Worm (Caenorhabditis elegans) whole organism, early embryonic: ENCODE measurements around the gene C16D2.1.

Experiments
- B0310.2 ChIP-seq: sonication (generic microtip); optimal IDR thresholded peaks from 2 replicates; lab custom pipeline; 2016; ENCODE audit warnings: mild to moderate bottlenecking, missing genetic modification characterization, missing compliant biosample characterization
- F13C5.2 ChIP-seq: sonication (generic microtip); optimal IDR thresholded peaks from 2 replicates; lab custom pipeline; 2017; ENCODE audit warnings: mild to moderate bottlenecking, missing genetic modification characterization, inconsistent platforms, missing compliant biosample characterization
- aly-1 ChIP-seq: sonication (generic microtip); optimal IDR thresholded peaks from 2 replicates; lab custom pipeline; 2016; ENCODE audit warnings: missing genetic modification characterization, missing compliant biosample characterization
- ama-1 ChIP-seq: fragments of 150-350 bp; optimal IDR thresholded peaks from 2 replicates; lab custom pipeline; 2014
- ceh-13 ChIP-seq: fragments of 200-800 bp; sonication (Bioruptor generic); optimal IDR thresholded peaks from 2 replicates; lab custom pipeline; 2018; ENCODE audit warnings: mild to moderate bottlenecking, missing genetic modification characterization, missing compliant biosample characterization
- ceh-36 ChIP-seq: sonication (generic microtip); optimal IDR thresholded peaks from 2 replicates; lab custom pipeline; 2016; ENCODE audit warnings: missing genetic modification characterization, inconsistent platforms, missing compliant biosample characterization
- ets-7 ChIP-seq: sonication (generic microtip); optimal IDR thresholded peaks from 2 replicates; lab custom pipeline; 2016; ENCODE audit warnings: missing genotype, missing genetic modification characterization, missing compliant biosample characterization
- flt-1 ChIP-seq: fragments of 200-800 bp; sonication (Bioruptor generic); IDR thresholded peaks from 2 replicates; pipeline ENCODE4 v1.3.6; 2022; ENCODE audit warnings: missing genetic modification characterization, missing compliant biosample characterization
- hmbx-1 ChIP-seq: sonication (generic microtip); optimal IDR thresholded peaks from 2 replicates; lab custom pipeline; 2016; ENCODE audit warnings: mild to moderate bottlenecking, missing genetic modification characterization, missing compliant biosample characterization
- hmg-4 ChIP-seq: fragments of 200-800 bp; sonication (Bioruptor generic); optimal IDR thresholded peaks from 2 replicates; lab custom pipeline; 2018; ENCODE audit warnings: mild to moderate bottlenecking, missing genetic modification characterization, missing compliant biosample characterization
- hnd-1 ChIP-seq: sonication (generic microtip); optimal IDR thresholded peaks from 2 replicates; lab custom pipeline; 2016; ENCODE audit warnings: missing genetic modification characterization, missing compliant biosample characterization
- pes-1 ChIP-seq: fragments of 200-800 bp; sonication (Bioruptor generic); IDR thresholded peaks from 2 replicates; pipeline ENCODE4 v1.3.6; 2022; ENCODE audit warnings: missing genetic modification reagents, missing genetic modification characterization, missing compliant biosample characterization
- scrt-1 ChIP-seq: fragments of 200-800 bp; sonication (Bioruptor generic); IDR thresholded peaks from 2 replicates; pipeline ENCODE4 v1.3.6; 2022; ENCODE audit warnings: missing genetic modification characterization, missing compliant biosample characterization
- sea-1 ChIP-seq: fragments of 200-800 bp; sonication (Bioruptor generic); conservative IDR thresholded peaks from 2 replicates; pipeline ENCODE4 v1.3.6; 2022; ENCODE audit warnings: missing genetic modification characterization, missing compliant biosample characterization
- tbx-11 ChIP-seq: fragments of 200-800 bp; sonication (Bioruptor generic); IDR thresholded peaks from 2 replicates; pipeline ENCODE4 v1.3.6; 2022; ENCODE audit warnings: missing genetic modification characterization, missing compliant biosample characterization
- tbx-37 ChIP-seq: fragments of 200-800 bp; sonication (Bioruptor generic); conservative IDR thresholded peaks from 2 replicates; pipeline ENCODE4 v1.3.6; 2022; ENCODE audit warnings: missing genetic modification reagents, missing genetic modification characterization, missing compliant biosample characterization
- tra-4 ChIP-seq: sonication (generic microtip); optimal IDR thresholded peaks from 2 replicates; lab custom pipeline; 2017; ENCODE audit warnings: missing genetic modification characterization, missing compliant biosample characterization

Gene C16D2.1

DNA sequence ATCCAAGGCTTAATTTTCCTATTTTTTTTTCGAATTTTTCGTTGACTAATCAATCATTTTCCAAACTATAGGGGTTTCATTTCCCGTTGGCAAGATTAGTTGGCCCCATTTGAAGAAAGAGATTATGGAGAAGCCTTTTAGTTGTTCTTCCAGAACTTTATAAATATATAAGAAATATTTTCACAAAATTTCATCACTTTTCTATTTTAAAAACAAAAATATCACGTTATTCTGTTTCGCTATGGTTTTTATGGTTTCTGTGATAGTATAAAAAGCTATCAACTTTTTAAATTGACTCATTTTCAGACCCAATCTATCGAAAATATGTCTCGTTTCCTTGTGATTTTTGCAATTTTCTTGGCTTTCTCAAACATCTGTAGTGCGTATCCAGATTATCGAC is 4.4 kb downstream of the C16D2.1 start, which contains the start of gene nlp-78:
TSS of gene nlp-78 (plus strand) at position 301 of the 400 bp plus-strand sequence.
- no peak for TF ChIP-seq hnd-1 (tag; lab: Kevin White, UChicago)
- TF ChIP-seq tra-4 = no peak
- no peak for TF ChIP-seq hmbx-1 (tag; lab: Kevin White, UChicago)
- no peak for TF ChIP-seq F13C5.2
- no peak for TF ChIP-seq aly-1 (tag; lab: Kevin White, UChicago)
- no peak for TF ChIP-seq ets-7
- no peak for TF ChIP-seq B0310.2 (tag; lab: Kevin White, UChicago)

DNA sequence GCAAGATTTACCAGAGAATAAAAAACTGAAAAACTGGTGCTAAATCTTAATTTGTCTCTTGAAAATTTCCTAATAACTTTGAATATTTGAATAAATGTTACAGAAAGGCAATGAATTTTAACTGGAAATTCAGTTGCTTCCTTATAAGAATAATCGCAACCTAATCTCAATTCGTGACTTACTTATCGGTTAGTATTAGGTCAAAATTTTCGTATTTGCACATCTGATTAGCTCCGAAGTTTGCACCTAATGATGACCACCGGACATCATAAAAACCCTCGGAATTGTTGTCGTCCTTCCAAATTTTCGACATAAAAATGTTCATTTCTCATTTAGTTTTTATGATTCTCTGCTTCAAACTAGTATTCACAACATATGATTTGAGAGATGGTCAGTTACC is 6.3 kb downstream of the C16D2.1 start, which contains the start of gene C16D2.3:
TSS of gene C16D2.3 (plus strand) at position 301 of the 400 bp plus-strand sequence.
- no peak for TF ChIP-seq aly-1 (tag; lab: Kevin White, UChicago)
- no peak for TF ChIP-seq hnd-1 (tag; lab: Kevin White, UChicago)
- no peak for TF ChIP-seq ceh-36
- TF ChIP-seq hmbx-1 (tag; lab: Kevin White, UChicago) = no peak
- no peak for TF ChIP-seq pes-1 (GFP tag; lab: Robert Waterston, UW)
- TF ChIP-seq tbx-37 (GFP tag; lab: Robert Waterston, UW) = no peak
- no peak for TF ChIP-seq flt-1 (GFP tag; lab: Robert Waterston, UW)
- TF ChIP-seq F13C5.2 = no peak
- TF ChIP-seq B0310.2 (tag; lab: Kevin White, UChicago) = no peak
- TF ChIP-seq scrt-1 (GFP tag; lab: Robert Waterston, UW) = no peak
- TF ChIP-seq tbx-11 = no peak
- no peak for TF ChIP-seq ets-7
- TF ChIP-seq ceh-13 = no peak
- TF ChIP-seq sea-1 (GFP tag; lab: Robert Waterston, UW) = no peak
- TF ChIP-seq tra-4 = no peak
- TF ChIP-seq hmg-4 (GFP tag; lab: Kevin White, UChicago) = no peak
- TF ChIP-seq ama-1 (lab: Kevin White, UChicago) = no peak

- TF ChIP-seq hmg-4 (GFP tag; lab: Kevin White, UChicago) = no peak
- TF ChIP-seq ets-7 = no peak
Measured at ce11 chrII:9139172-9139700, 7.8 kb downstream of the C16D2.1 start, which contains the start of gene Y9C2UA.1. Gene Y9C2UA.1, plus strand, starts transcription at chrII:9139650.

DNA sequence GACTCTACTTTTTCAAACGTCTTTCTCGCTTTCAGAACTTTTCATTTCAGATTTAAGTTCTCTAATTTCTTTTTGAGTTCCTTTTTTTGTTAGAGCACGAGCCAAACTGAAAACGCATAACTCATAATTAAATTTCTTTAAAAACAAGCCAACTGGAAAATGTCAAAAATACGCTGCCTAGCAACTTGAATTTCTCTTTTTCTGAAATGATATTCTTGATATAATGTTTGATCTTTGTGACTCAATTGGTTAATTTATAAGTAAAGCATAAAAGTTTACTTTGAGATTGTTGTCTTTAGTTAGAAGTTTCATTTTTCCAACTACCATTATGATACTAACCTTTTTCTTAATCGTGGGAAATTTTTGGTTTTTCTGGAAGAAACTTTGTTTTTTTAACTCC is 9.6 kb downstream of the C16D2.1 start:
- no peak for TF ChIP-seq hmg-4 (GFP tag; lab: Kevin White, UChicago)
- TF ChIP-seq ets-7 = no peak
- no peak for TF ChIP-seq hnd-1 (tag; lab: Kevin White, UChicago)
- no peak for TF ChIP-seq tbx-37 (GFP tag; lab: Robert Waterston, UW)
- no peak for TF ChIP-seq tbx-11
- no peak for TF ChIP-seq ceh-13
- no peak for TF ChIP-seq sea-1 (GFP tag; lab: Robert Waterston, UW)
- TF ChIP-seq B0310.2 (tag; lab: Kevin White, UChicago) = no peak
- TF ChIP-seq ama-1 (lab: Kevin White, UChicago) = no peak
- TF ChIP-seq flt-1 (GFP tag; lab: Robert Waterston, UW) = no peak
- TF ChIP-seq hmbx-1 (tag; lab: Kevin White, UChicago) = no peak
- TF ChIP-seq ceh-36 = no peak
- no peak for TF ChIP-seq aly-1 (tag; lab: Kevin White, UChicago)

DNA sequence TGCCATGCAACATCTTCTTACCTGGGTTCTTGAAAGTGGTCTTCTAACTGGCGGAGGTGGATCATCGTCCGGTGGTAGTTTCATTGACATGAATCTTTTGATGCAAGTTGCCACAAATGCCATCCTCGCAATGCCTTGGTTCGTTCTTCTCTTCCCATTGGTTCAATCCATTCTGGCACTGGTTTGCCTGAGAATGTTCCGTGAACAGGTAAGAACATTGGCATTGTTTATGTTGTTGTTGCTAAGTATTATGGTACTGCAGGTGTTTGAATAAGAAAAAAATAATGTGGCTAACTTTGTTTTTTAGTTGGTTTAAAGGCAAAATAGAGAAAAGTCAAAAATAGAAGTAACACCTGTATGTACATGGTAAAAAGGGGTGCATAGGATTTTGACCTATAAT is 12.3 kb downstream of the C16D2.1 start:
- TF ChIP-seq flt-1 (GFP tag; lab: Robert Waterston, UW) = no peak
- TF ChIP-seq tbx-37 (GFP tag; lab: Robert Waterston, UW) = no peak
- TF ChIP-seq hnd-1 (tag; lab: Kevin White, UChicago) = no peak
- TF ChIP-seq F13C5.2 = no peak
- TF ChIP-seq tra-4 = no peak
- no peak for TF ChIP-seq ceh-36
- TF ChIP-seq aly-1 (tag; lab: Kevin White, UChicago) = no peak
- TF ChIP-seq hmg-4 (GFP tag; lab: Kevin White, UChicago) = no peak
- no peak for TF ChIP-seq B0310.2 (tag; lab: Kevin White, UChicago)
- no peak for TF ChIP-seq sea-1 (GFP tag; lab: Robert Waterston, UW)
- no peak for TF ChIP-seq scrt-1 (GFP tag; lab: Robert Waterston, UW)
- TF ChIP-seq pes-1 (GFP tag; lab: Robert Waterston, UW) = no peak

DNA sequence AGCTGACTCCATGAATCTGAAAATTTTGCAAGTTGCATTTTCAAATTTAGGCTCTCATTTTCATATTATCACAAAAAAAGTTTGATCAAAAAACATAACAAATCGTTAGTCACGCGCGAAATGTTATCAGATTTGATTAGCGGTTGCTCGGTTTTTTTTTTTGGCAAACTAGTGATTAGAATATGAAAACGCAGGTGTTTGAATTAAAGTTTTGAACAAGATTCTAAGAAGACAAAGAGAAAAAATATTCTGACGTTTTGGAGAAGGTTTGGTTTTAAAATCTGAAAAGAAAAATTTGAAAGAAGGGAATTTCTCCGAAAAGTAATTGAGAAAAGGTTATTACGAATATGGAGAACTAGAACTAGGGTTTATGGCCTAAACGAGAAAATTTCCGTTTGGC is 12.9 kb downstream of the C16D2.1 start:
- TF ChIP-seq ceh-36 (no peak), pes-1 (GFP tag; lab: Robert Waterston, UW) (no peak), F13C5.2 (no peak), aly-1 (tag; lab: Kevin White, UChicago) (no peak), ets-7 (no peak), B0310.2 (tag; lab: Kevin White, UChicago) (no peak), tbx-11 (no peak), hmg-4 (GFP tag; lab: Kevin White, UChicago) (no peak), sea-1 (GFP tag; lab: Robert Waterston, UW) (no peak), ama-1 (lab: Kevin White, UChicago) (no peak), hmbx-1 (tag; lab: Kevin White, UChicago) (no peak), scrt-1 (GFP tag; lab: Robert Waterston, UW) (no peak), tbx-37 (GFP tag; lab: Robert Waterston, UW) (no peak), hnd-1 (tag; lab: Kevin White, UChicago) (no peak)

- TF ChIP-seq F13C5.2 (no peak), tbx-37 (GFP tag; lab: Robert Waterston, UW) (no peak), B0310.2 (tag; lab: Kevin White, UChicago) (no peak), tra-4 (no peak), aly-1 (tag; lab: Kevin White, UChicago) (no peak), flt-1 (GFP tag; lab: Robert Waterston, UW) (no peak), pes-1 (GFP tag; lab: Robert Waterston, UW) (no peak), scrt-1 (GFP tag; lab: Robert Waterston, UW) (no peak), ets-7 (no peak), hmg-4 (GFP tag; lab: Kevin White, UChicago) (no peak), hmbx-1 (tag; lab: Kevin White, UChicago) (no peak), sea-1 (GFP tag; lab: Robert Waterston, UW) (no peak), ama-1 (lab: Kevin White, UChicago) (no peak), hnd-1 (tag; lab: Kevin White, UChicago) (no peak), tbx-11 (no peak), ceh-36 (no peak)
Measured at ce11 chrII:9145961-9146360, 14.5 kb downstream of the C16D2.1 start, which contains the start of gene W07A12.4. Gene W07A12.4, plus strand, starts transcription at chrII:9146261.
